Fruit fly (Drosophila melanogaster) whole organism, adult: ENCODE results near the gene Nep6.

Experiments used
- CG11617 ChIP-seq: fragments of 200-800 bp; sonication (Bioruptor generic); optimal IDR thresholded peaks from 2 replicates; lab custom pipeline; 2017; ENCODE audit warnings: mild to moderate bottlenecking, missing biosample characterization, missing genetic modification reagents, missing genetic modification characterization
- CG12768 ChIP-seq: fragments of 200-800 bp; sonication (Bioruptor generic); optimal IDR thresholded peaks from 2 replicates; lab custom pipeline; 2017; ENCODE audit warnings: missing biosample characterization, missing genetic modification characterization, mild to moderate bottlenecking, moderate library complexity, missing genetic modification reagents
- CG14711 ChIP-seq: fragments of 200-800 bp; sonication (Bioruptor generic); optimal IDR thresholded peaks from 2 replicates; lab custom pipeline; 2018; ENCODE audit warnings: missing biosample characterization, mild to moderate bottlenecking, missing genetic modification characterization, moderate library complexity
- CG1620 ChIP-seq: fragments of 200-800 bp; sonication (Bioruptor generic); optimal IDR thresholded peaks from 2 replicates; lab custom pipeline; 2016; ENCODE audit warnings: missing biosample characterization, missing genetic modification characterization
- CG33017 ChIP-seq: fragments of 200-800 bp; sonication (Bioruptor generic); optimal IDR thresholded peaks from 2 replicates; lab custom pipeline; 2018; ENCODE audit warnings: missing biosample characterization, mild to moderate bottlenecking, missing genetic modification characterization, moderate library complexity
- CG5204 ChIP-seq: fragments of 200-800 bp; sonication (Bioruptor generic); optimal IDR thresholded peaks from 2 replicates; lab custom pipeline; 2016; ENCODE audit warnings: missing biosample characterization, missing genetic modification characterization
- CG7045 ChIP-seq: fragments of 200-800 bp; sonication (Bioruptor generic); optimal IDR thresholded peaks from 2 replicates; lab custom pipeline; 2017; ENCODE audit warnings: missing biosample characterization, mild to moderate bottlenecking, missing genetic modification characterization
- CG7101 ChIP-seq: fragments of 200-800 bp; sonication (Bioruptor generic); optimal IDR thresholded peaks from 2 replicates; lab custom pipeline; 2018; ENCODE audit warnings: missing biosample characterization, mild to moderate bottlenecking, missing genetic modification characterization, moderate library complexity
- Clk ChIP-seq: fragments of 200-800 bp; sonication (Bioruptor generic); optimal IDR thresholded peaks from 2 replicates; lab custom pipeline; 2017; ENCODE audit warnings: missing biosample characterization, missing genetic modification characterization
- Crg-1 ChIP-seq: fragments of 200-800 bp; sonication (Bioruptor generic); optimal IDR thresholded peaks from 2 replicates; lab custom pipeline; 2016; ENCODE audit warnings: missing biosample characterization, missing genetic modification characterization
- Hr96 ChIP-seq: fragments of 200-800 bp; sonication (Bioruptor generic); optimal IDR thresholded peaks from 2 replicates; lab custom pipeline; 2016; ENCODE audit warnings: missing biosample characterization, missing genetic modification characterization
- Mnt ChIP-seq: fragments of 200-800 bp; sonication (Bioruptor generic); optimal IDR thresholded peaks from 2 replicates; lab custom pipeline; 2016; ENCODE audit warnings: missing biosample characterization, mild to moderate bottlenecking, missing genetic modification characterization
- bab1 ChIP-seq: fragments of 200-800 bp; sonication (Bioruptor generic); optimal IDR thresholded peaks from 3 replicates; lab custom pipeline; 2019; ENCODE audit warnings: missing biosample characterization, mild to moderate bottlenecking, missing genetic modification characterization, moderate library complexity
- cic ChIP-seq: fragments of 200-800 bp; sonication (Bioruptor generic); optimal IDR thresholded peaks from 2 replicates; lab custom pipeline; 2017; ENCODE audit warnings: missing biosample characterization, mild to moderate bottlenecking, missing genetic modification characterization, moderate library complexity
- cnc ChIP-seq, 2 experiments: fragments of >200 bp; optimal IDR thresholded peaks; 2 replicates each; lab custom pipeline; 2017
- kay ChIP-seq: fragments of 200-800 bp; sonication (Bioruptor generic); peaks from one replicate; lab custom pipeline; 2016; ENCODE audit warnings: missing biosample characterization, missing genetic modification characterization, borderline replicate concordance
- ovo ChIP-seq: fragments of 200-800 bp; sonication (Bioruptor generic); optimal IDR thresholded peaks from 2 replicates; lab custom pipeline; 2016; ENCODE audit warnings: missing biosample characterization, missing genetic modification characterization
- pad ChIP-seq: fragments of 200-800 bp; sonication (Bioruptor generic); optimal IDR thresholded peaks from 3 replicates; lab custom pipeline; 2017; ENCODE audit warnings: missing biosample characterization, missing genetic modification characterization, mild to moderate bottlenecking, moderate library complexity, missing genetic modification reagents
- tj ChIP-seq: fragments of 200-800 bp; sonication (Bioruptor generic); optimal IDR thresholded peaks from 3 replicates; lab custom pipeline; 2017; ENCODE audit warnings: missing biosample characterization, mild to moderate bottlenecking, missing genetic modification characterization, moderate library complexity
- toe ChIP-seq: fragments of 200-800 bp; sonication (Bioruptor generic); optimal IDR thresholded peaks from 2 replicates; lab custom pipeline; 2016; ENCODE audit warnings: missing biosample characterization, missing genetic modification characterization

Nep6 gene

DNA sequence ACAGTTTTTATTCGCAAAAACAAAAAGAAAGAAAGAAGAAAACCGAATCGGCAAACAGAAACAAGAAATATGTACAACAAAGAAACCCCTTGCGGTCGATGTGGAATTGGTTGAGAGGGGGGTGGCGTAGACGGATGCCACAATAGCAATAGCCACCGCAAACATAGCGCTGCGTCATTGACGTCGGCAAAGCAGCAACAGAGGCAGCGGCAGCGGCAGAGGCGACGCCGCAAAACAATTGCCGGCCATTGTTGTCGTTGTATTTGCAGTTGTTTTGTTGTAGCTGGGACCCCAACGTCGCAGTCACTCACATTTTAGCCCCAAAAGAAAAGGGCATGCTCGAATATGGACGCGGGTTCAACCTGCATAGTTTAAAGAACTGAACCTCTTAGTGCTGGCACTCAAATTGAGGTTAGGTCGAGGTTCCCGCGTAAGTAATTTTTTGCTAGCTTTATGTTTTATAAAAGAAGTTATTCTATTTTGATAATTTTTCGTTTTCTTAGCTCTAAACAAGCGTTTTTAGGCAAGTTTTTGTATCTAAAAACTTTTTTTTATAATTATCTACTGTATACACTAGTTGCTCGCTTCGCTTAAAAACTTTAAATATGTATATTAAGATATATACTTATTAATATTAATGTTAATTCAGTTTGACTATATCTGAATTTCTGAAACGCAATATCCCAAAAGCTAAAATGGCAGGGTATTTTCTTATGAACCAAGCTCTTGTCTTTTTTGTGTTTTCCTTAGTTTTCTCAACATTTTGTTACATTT is 45.7 kb upstream of the Nep6 start:
- no peak for TF ChIP-seq Clk (GFP tag; lab: Kevin White, UChicago)
- peak; percentile 40 for TF ChIP-seq CG5204 (GFP tag; lab: Kevin White, UChicago)
- TF ChIP-seq CG1620 (GFP tag; lab: Kevin White, UChicago): no peak
- TF ChIP-seq CG14711: peak; percentile 70
- TF ChIP-seq CG7101 (tag; lab: Kevin White, UChicago): peak; percentile 76
- TF ChIP-seq CG11617 (GFP tag; lab: Kevin White, UChicago): peak; percentile 84
- TF ChIP-seq cic (GFP tag; lab: Kevin White, UChicago): no peak
- TF ChIP-seq cnc (optimal IDR thresholded peaks at IDR 0.05; lab: Kevin White, UChicago): peak; percentile 49 to 76
- TF ChIP-seq CG12768: peak; percentile 34
- TF ChIP-seq kay (GFP tag; lab: Kevin White, UChicago): peak; percentile 94

DNA sequence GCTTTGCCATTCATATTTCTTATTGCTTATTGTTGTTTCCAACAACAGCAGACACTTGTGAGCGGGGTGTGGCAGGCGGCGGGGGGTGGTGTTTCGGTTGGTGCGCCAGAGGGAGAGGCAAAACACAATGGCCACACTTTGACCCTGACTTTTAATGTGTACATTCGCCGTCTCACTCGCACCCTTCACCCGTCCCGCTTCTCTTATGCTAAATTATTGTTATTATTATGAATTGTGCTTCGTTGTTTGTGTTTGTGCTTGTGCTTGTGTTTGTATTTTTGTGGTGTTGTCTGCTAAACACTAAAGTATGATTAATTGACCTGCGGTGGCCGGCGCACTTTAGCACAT is 45.1 kb upstream of the Nep6 start:
- no peak for TF ChIP-seq CG12768
- no peak for TF ChIP-seq CG7045 (GFP tag; lab: Kevin White, UChicago)
- TF ChIP-seq cnc (optimal IDR thresholded peaks at IDR 0.05; lab: Kevin White, UChicago): no peak
- TF ChIP-seq CG14711: no peak
- TF ChIP-seq CG7101 (tag; lab: Kevin White, UChicago): no peak
- TF ChIP-seq ovo: peak; percentile 22
- TF ChIP-seq toe (GFP tag; lab: Kevin White, UChicago): no peak
- TF ChIP-seq CG1620 (GFP tag; lab: Kevin White, UChicago): no peak
- TF ChIP-seq CG11617 (GFP tag; lab: Kevin White, UChicago): no peak
- TF ChIP-seq CG5204 (GFP tag; lab: Kevin White, UChicago): no peak
- TF ChIP-seq pad (GFP tag; lab: Kevin White, UChicago): no peak
- peak; percentile 58 for TF ChIP-seq tj (GFP tag; lab: Kevin White, UChicago)
- peak; percentile 43 for TF ChIP-seq cic (GFP tag; lab: Kevin White, UChicago)
- no peak for TF ChIP-seq Crg-1 (GFP tag; lab: Kevin White, UChicago)
- TF ChIP-seq CG33017 (tag; lab: Kevin White, UChicago): no peak
- no peak for TF ChIP-seq kay (GFP tag; lab: Kevin White, UChicago)
- no peak for TF ChIP-seq Clk (GFP tag; lab: Kevin White, UChicago)
- peak; percentile 1 for TF ChIP-seq Mnt
- no peak for TF ChIP-seq bab1
- no peak for TF ChIP-seq Hr96 (GFP tag; lab: Kevin White, UChicago)

DNA sequence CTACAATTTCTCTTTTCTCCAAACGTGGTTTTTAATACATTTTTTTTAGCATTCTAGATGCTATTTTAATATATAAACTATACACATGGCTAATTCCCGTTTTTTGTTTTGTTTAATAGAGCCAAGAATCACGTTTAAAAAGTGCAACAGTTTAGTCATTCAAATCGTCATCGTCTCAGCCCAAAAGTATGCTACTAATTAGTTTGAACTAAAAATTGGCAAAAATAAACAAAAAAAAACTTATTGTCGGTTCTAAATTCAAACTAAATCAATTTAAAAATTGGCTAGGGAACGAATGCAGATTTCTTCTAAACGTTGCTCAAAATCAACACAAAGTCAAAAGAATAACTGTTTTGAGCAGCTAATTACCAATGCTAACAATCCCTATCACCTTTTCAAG is 44.4 kb upstream of the Nep6 start:
- TF ChIP-seq CG7045 (GFP tag; lab: Kevin White, UChicago) (no peak), toe (GFP tag; lab: Kevin White, UChicago) (no peak), CG7101 (tag; lab: Kevin White, UChicago) (no peak), cic (GFP tag; lab: Kevin White, UChicago) (no peak), CG5204 (GFP tag; lab: Kevin White, UChicago) (no peak), bab1 (peak; percentile 1), Mnt (no peak), tj (GFP tag; lab: Kevin White, UChicago) (no peak), ovo (no peak), kay (GFP tag; lab: Kevin White, UChicago) (peak; percentile 80)

DNA sequence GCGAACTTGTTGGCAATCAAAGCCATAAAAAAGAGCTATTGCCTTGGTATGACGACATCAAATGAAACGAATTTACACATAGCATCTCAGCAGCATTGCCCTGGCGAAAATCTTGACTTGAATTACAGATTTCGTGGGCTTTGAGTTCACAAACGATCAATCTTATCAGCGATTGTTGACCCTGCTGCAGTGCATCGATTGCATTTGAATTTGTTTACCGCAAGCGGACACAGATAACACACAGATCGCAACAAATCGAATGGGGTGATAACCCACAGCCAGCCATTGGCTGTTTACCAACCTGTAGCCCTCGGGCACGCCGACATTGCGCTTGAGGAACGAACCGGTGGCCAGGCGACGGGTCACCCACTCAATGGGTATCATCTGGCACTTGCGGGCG is 42.3 kb upstream of the Nep6 start:
- TF ChIP-seq Crg-1 (GFP tag; lab: Kevin White, UChicago): no peak
- TF ChIP-seq kay (GFP tag; lab: Kevin White, UChicago): no peak
- TF ChIP-seq CG7101 (tag; lab: Kevin White, UChicago): no peak
- TF ChIP-seq CG14711: no peak
- no peak for TF ChIP-seq CG7045 (GFP tag; lab: Kevin White, UChicago)
- no peak for TF ChIP-seq CG5204 (GFP tag; lab: Kevin White, UChicago)
- no peak for TF ChIP-seq ovo
- no peak for TF ChIP-seq CG12768
- no peak for TF ChIP-seq Hr96 (GFP tag; lab: Kevin White, UChicago)
- no peak for TF ChIP-seq CG11617 (GFP tag; lab: Kevin White, UChicago)
- no peak for TF ChIP-seq Mnt
- TF ChIP-seq Clk (GFP tag; lab: Kevin White, UChicago): no peak
- no peak for TF ChIP-seq CG1620 (GFP tag; lab: Kevin White, UChicago)
- TF ChIP-seq cic (GFP tag; lab: Kevin White, UChicago): no peak
- TF ChIP-seq tj (GFP tag; lab: Kevin White, UChicago): no peak
- TF ChIP-seq pad (GFP tag; lab: Kevin White, UChicago): no peak

DNA sequence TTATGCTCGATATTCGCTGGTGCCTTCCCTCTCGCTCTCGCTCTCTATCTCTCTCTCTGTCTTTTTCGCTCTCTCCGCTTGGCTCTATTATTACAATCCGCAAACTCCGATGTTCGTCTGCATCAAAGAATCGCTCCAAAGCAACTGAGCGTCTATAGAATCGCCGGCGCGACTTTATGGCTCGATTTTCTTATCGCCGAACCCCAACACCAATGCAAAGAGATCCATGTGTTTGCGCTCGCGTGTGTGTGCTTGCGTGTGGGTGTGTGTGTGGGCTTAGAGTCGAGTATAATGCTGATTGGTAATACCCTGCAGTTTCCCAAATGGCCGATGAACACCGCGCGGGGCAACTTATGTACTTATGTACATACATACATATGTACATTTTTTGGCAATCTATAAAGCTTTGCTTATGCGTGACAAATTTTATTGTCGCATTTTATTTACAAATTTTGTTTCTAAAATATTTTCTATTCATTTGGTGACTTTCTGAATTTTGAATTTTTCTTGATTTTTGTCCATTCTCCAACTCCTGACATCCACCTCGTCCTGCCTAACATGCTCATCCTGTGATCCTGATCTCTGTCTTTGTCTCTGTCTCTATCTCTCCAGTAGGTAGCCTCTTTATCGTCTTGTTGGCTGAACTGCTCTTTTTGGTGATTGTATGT is 40.9 kb upstream of the Nep6 start, which contains the start of gene Paics:
Gene Paics (minus strand): TSS at position 152 of the 668 bp plus-strand sequence.
- TF ChIP-seq CG7045 (GFP tag; lab: Kevin White, UChicago): no peak
- TF ChIP-seq Mnt: peak; percentile 16
- TF ChIP-seq pad (GFP tag; lab: Kevin White, UChicago): no peak
- no peak for TF ChIP-seq CG5204 (GFP tag; lab: Kevin White, UChicago)
- TF ChIP-seq CG14711: peak; percentile 0
- TF ChIP-seq bab1: peak; percentile 4

DNA sequence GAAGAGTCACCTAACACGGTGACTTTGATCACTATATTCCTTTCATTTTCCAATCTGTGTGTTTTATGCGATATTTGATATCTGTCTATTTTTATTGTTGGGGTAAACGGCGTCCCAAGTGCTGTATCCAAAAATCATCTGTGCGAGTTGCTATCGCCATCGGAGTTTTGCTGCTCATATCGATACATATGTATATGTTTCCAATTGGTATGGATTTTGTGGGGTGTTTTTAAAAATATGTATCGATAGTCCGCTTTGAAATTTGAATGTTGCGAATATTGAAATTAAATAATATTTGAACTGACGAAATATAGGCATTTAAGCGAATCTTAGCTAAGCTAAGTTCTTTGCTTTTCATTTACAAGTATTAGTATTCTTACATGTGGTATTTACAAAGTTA is 38.0 kb upstream of the Nep6 start, which contains the start of gene pira:
Gene pira (minus strand): TSS at position 145 of the 400 bp plus-strand sequence.
- TF ChIP-seq Mnt: no peak
- TF ChIP-seq Crg-1 (GFP tag; lab: Kevin White, UChicago): no peak
- TF ChIP-seq tj (GFP tag; lab: Kevin White, UChicago): no peak
- TF ChIP-seq CG11617 (GFP tag; lab: Kevin White, UChicago): no peak
- TF ChIP-seq cnc (optimal IDR thresholded peaks at IDR 0.05; lab: Kevin White, UChicago): no peak
- no peak for TF ChIP-seq Hr96 (GFP tag; lab: Kevin White, UChicago)
- TF ChIP-seq CG5204 (GFP tag; lab: Kevin White, UChicago): no peak
- no peak for TF ChIP-seq CG14711
- TF ChIP-seq CG7045 (GFP tag; lab: Kevin White, UChicago): no peak
- TF ChIP-seq CG7101 (tag; lab: Kevin White, UChicago): no peak
- no peak for TF ChIP-seq cic (GFP tag; lab: Kevin White, UChicago)
- TF ChIP-seq toe (GFP tag; lab: Kevin White, UChicago): no peak
